Worm (Caenorhabditis elegans): ENCODE data around the gene egl-44.

egl-44 gene

ce11 chrII:5928502-5928901, at the start of gene egl-44:
Gene egl-44 (plus strand): TSS chrII:5928802.
- TF ChIP-seq F13C5.2 (tag; optimal IDR thresholded peaks at IDR 0.05) (no peak), B0310.2 (tag; optimal IDR thresholded peaks at IDR 0.05) (no peak), tbx-37 (GFP tag; conservative IDR thresholded peaks at IDR 0.05) (no peak), hmbx-1 (tag; optimal IDR thresholded peaks at IDR 0.05) (no peak), ets-7 (tag; optimal IDR thresholded peaks at IDR 0.05) (no peak), hmg-4 (GFP tag; optimal IDR thresholded peaks at IDR 0.05) (no peak), scrt-1 (GFP tag; IDR thresholded peaks at IDR 0.05) (no peak), sea-1 (GFP tag; conservative IDR thresholded peaks at IDR 0.05) (no peak), tbx-11 (GFP tag; IDR thresholded peaks at IDR 0.05) (no peak), hnd-1 (tag; optimal IDR thresholded peaks at IDR 0.05) (no peak), tra-4 (tag; optimal IDR thresholded peaks at IDR 0.05) (no peak), ama-1 (optimal IDR thresholded peaks at IDR 0.05) (no peak), pes-1 (GFP tag; IDR thresholded peaks at IDR 0.05) (no peak), ceh-13 (GFP tag; optimal IDR thresholded peaks at IDR 0.05) (no peak), flt-1 (GFP tag; IDR thresholded peaks at IDR 0.05) (no peak), aly-1 (tag; optimal IDR thresholded peaks at IDR 0.05) (no peak), ceh-36 (tag; optimal IDR thresholded peaks at IDR 0.05) (no peak)

- TF ChIP-seq tbx-37 (GFP tag; conservative IDR thresholded peaks at IDR 0.05) (no peak), flt-1 (GFP tag; IDR thresholded peaks at IDR 0.05) (no peak), F13C5.2 (tag; optimal IDR thresholded peaks at IDR 0.05) (no peak), tra-4 (tag; optimal IDR thresholded peaks at IDR 0.05) (no peak), scrt-1 (GFP tag; IDR thresholded peaks at IDR 0.05) (no peak), pes-1 (GFP tag; IDR thresholded peaks at IDR 0.05) (no peak), hnd-1 (tag; optimal IDR thresholded peaks at IDR 0.05) (no peak), ama-1 (optimal IDR thresholded peaks at IDR 0.05) (no peak), ets-7 (tag; optimal IDR thresholded peaks at IDR 0.05) (no peak), ceh-36 (tag; optimal IDR thresholded peaks at IDR 0.05) (no peak), hmg-4 (GFP tag; optimal IDR thresholded peaks at IDR 0.05) (no peak), ceh-13 (GFP tag; optimal IDR thresholded peaks at IDR 0.05) (no peak), sea-1 (GFP tag; conservative IDR thresholded peaks at IDR 0.05) (no peak)
Observed at ce11 chrII:5880677-5881076, 47.9 kb upstream of the egl-44 start.

ce11 chrII:5884252-5884651, 44.4 kb upstream of the egl-44 start, which contains the start of gene rfip-1:
Gene rfip-1 (plus strand): TSS chrII:5884552.
- TF ChIP-seq hmg-4 (GFP tag; optimal IDR thresholded peaks at IDR 0.05) (no peak), ceh-13 (GFP tag; optimal IDR thresholded peaks at IDR 0.05) (no peak), tbx-11 (GFP tag; IDR thresholded peaks at IDR 0.05) (no peak), scrt-1 (GFP tag; IDR thresholded peaks at IDR 0.05) (no peak), hmbx-1 (tag; optimal IDR thresholded peaks at IDR 0.05) (no peak), B0310.2 (tag; optimal IDR thresholded peaks at IDR 0.05) (no peak), ama-1 (optimal IDR thresholded peaks at IDR 0.05) (no peak), tbx-37 (GFP tag; conservative IDR thresholded peaks at IDR 0.05) (no peak), pes-1 (GFP tag; IDR thresholded peaks at IDR 0.05) (no peak), F13C5.2 (tag; optimal IDR thresholded peaks at IDR 0.05) (no peak), flt-1 (GFP tag; IDR thresholded peaks at IDR 0.05) (no peak), aly-1 (tag; optimal IDR thresholded peaks at IDR 0.05) (no peak)

ce11 chrII:5885966-5886621, 42.5 kb upstream of the egl-44 start:
- TF ChIP-seq scrt-1 (GFP tag; IDR thresholded peaks at IDR 0.05) = no peak
- no peak for TF ChIP-seq hmbx-1 (tag; optimal IDR thresholded peaks at IDR 0.05)
- TF ChIP-seq hmg-4 (GFP tag; optimal IDR thresholded peaks at IDR 0.05) = no peak
- TF ChIP-seq ceh-13 (GFP tag; optimal IDR thresholded peaks at IDR 0.05) = no peak
- TF ChIP-seq flt-1 (GFP tag; IDR thresholded peaks at IDR 0.05) = no peak
- no peak for TF ChIP-seq pes-1 (GFP tag; IDR thresholded peaks at IDR 0.05)
- no peak for TF ChIP-seq tra-4 (tag; optimal IDR thresholded peaks at IDR 0.05)

- TF ChIP-seq ceh-36 (tag; optimal IDR thresholded peaks at IDR 0.05) = peak; percentile 64
- no peak for TF ChIP-seq hmbx-1 (tag; optimal IDR thresholded peaks at IDR 0.05)
Observed at ce11 chrII:5889417-5890139, 39.0 kb upstream of the egl-44 start.

ce11 chrII:5892813-5893212, 35.8 kb upstream of the egl-44 start:
- no peak for TF ChIP-seq ets-7 (tag; optimal IDR thresholded peaks at IDR 0.05)
- TF ChIP-seq sea-1 (GFP tag; conservative IDR thresholded peaks at IDR 0.05) = no peak
- no peak for TF ChIP-seq ceh-13 (GFP tag; optimal IDR thresholded peaks at IDR 0.05)
- TF ChIP-seq flt-1 (GFP tag; IDR thresholded peaks at IDR 0.05) = no peak

- TF ChIP-seq pes-1 (GFP tag; IDR thresholded peaks at IDR 0.05) (no peak), hmbx-1 (tag; optimal IDR thresholded peaks at IDR 0.05) (no peak), sea-1 (GFP tag; conservative IDR thresholded peaks at IDR 0.05) (no peak), B0310.2 (tag; optimal IDR thresholded peaks at IDR 0.05) (no peak), ceh-36 (tag; optimal IDR thresholded peaks at IDR 0.05) (no peak), scrt-1 (GFP tag; IDR thresholded peaks at IDR 0.05) (no peak), hmg-4 (GFP tag; optimal IDR thresholded peaks at IDR 0.05) (no peak), F13C5.2 (tag; optimal IDR thresholded peaks at IDR 0.05) (no peak), hnd-1 (tag; optimal IDR thresholded peaks at IDR 0.05) (no peak), ama-1 (optimal IDR thresholded peaks at IDR 0.05) (no peak), tbx-37 (GFP tag; conservative IDR thresholded peaks at IDR 0.05) (no peak), tra-4 (tag; optimal IDR thresholded peaks at IDR 0.05) (no peak), flt-1 (GFP tag; IDR thresholded peaks at IDR 0.05) (no peak), ets-7 (tag; optimal IDR thresholded peaks at IDR 0.05) (no peak), aly-1 (tag; optimal IDR thresholded peaks at IDR 0.05) (no peak), tbx-11 (GFP tag; IDR thresholded peaks at IDR 0.05) (no peak)
Observed at ce11 chrII:5895870-5896269, 32.7 kb upstream of the egl-44 start, which contains the start of gene F59G1.4. Gene F59G1.4 (plus strand): TSS chrII:5896170.
